Fruit fly (Drosophila melanogaster): ENCODE measurements around the gene Edc3.

The Edc3 gene

dm6 chr3L:17557215-17557904 lies 27.7 kb upstream of the Edc3 start, which contains the start of gene CycT (continued):
- TF ChIP-seq CG15479 (GFP tag; optimal IDR thresholded peaks at IDR 0.05) = peak; percentile 60
- peak; percentile 85 for TF ChIP-seq CG8478 (optimal IDR thresholded peaks at IDR 0.05)
- TF ChIP-seq Awh (GFP tag; IDR thresholded peaks at IDR 0.05) = no peak
- peak; percentile 86 for TF ChIP-seq CG2116 (GFP tag; optimal IDR thresholded peaks at IDR 0.05)
- TF ChIP-seq CG11696 (GFP tag; IDR thresholded peaks at IDR 0.05) = no peak
- no peak for TF ChIP-seq lmd (GFP tag; IDR thresholded peaks at IDR 0.05)
- TF ChIP-seq Bdp1 (GFP tag; optimal IDR thresholded peaks at IDR 0.05) = no peak
- no peak for TF ChIP-seq eve (GFP tag; optimal IDR thresholded peaks at IDR 0.05)
- peak; percentile 25 for TF ChIP-seq CG12155 (GFP tag; optimal IDR thresholded peaks at IDR 0.05)
- TF ChIP-seq Fer3 (tag; optimal IDR thresholded peaks at IDR 0.05) = peak; percentile 45
- peak; percentile 82 for TF ChIP-seq sna (GFP tag; IDR thresholded peaks at IDR 0.05; ENCODE audit: partially characterized antibody)
- TF ChIP-seq nau (GFP tag; optimal IDR thresholded peaks at IDR 0.05) = no peak
- peak; percentile 70; the same call in 1 of the 4 replicates for TF ChIP-seq chinmo (GFP tag; IDR thresholded peaks at IDR 0.05; ENCODE audit: partially characterized antibody)
- TF ChIP-seq Med (GFP tag) = peak; percentile 87
- TF ChIP-seq Sry-δ (GFP tag; optimal IDR thresholded peaks at IDR 0.05) = peak; percentile 76
- TF ChIP-seq CG6854 (GFP tag; optimal IDR thresholded peaks at IDR 0.05) = peak; percentile 73
- TF ChIP-seq CG31441 (GFP tag; IDR thresholded peaks at IDR 0.05) = no peak; the same call in none of the 2 replicates
- no peak for TF ChIP-seq Atf-2 (GFP tag; optimal IDR thresholded peaks at IDR 0.05)
- peak; percentile 79 for TF ChIP-seq mirr (GFP tag; optimal IDR thresholded peaks at IDR 0.05)
- TF ChIP-seq CG17361 (GFP tag; IDR thresholded peaks at IDR 0.05) = peak; percentile 58; the same call in 2 of the 3 replicates
- TF ChIP-seq H2.0 (GFP tag; IDR thresholded peaks at IDR 0.05) = no peak
- TF ChIP-seq CG4617 (GFP tag; optimal IDR thresholded peaks at IDR 0.05; ENCODE audit: borderline replicate concordance) = peak; percentile 75
- peak; percentile 63; the same call in 2 of the 3 replicates for TF ChIP-seq ci (GFP tag; IDR thresholded peaks at IDR 0.05)
- peak; percentile 97 for TF ChIP-seq cg (GFP tag; optimal IDR thresholded peaks at IDR 0.05)
- TF ChIP-seq hbn (GFP tag; IDR thresholded peaks at IDR 0.05; ENCODE audit: partially characterized antibody) = peak; percentile 86
- peak; percentile 47 for TF ChIP-seq nmo (GFP tag; optimal IDR thresholded peaks at IDR 0.05)
- peak; percentile 88 for TF ChIP-seq CG7963 (GFP tag; IDR thresholded peaks at IDR 0.05; ENCODE audit: partially characterized antibody)
- TF ChIP-seq zen2 (GFP tag; IDR thresholded peaks at IDR 0.05; ENCODE audit: partially characterized antibody) = peak; percentile 83
- TF ChIP-seq CG11398 (GFP tag; optimal IDR thresholded peaks at IDR 0.05) = peak; percentile 22
- peak; percentile 76 for TF ChIP-seq hb (GFP tag; IDR thresholded peaks at IDR 0.05; ENCODE audit: partially characterized antibody)
- TF ChIP-seq ssp (GFP tag; IDR thresholded peaks at IDR 0.05) = no peak
- no peak for TF ChIP-seq Elba2 (GFP tag; optimal IDR thresholded peaks at IDR 0.05)
- TF ChIP-seq Hsf (GFP tag; optimal IDR thresholded peaks at IDR 0.05) = peak; percentile 27
- peak; percentile 23 for TF ChIP-seq CG18262 (tag; optimal IDR thresholded peaks at IDR 0.05)
- peak; percentile 78 for TF ChIP-seq CG1603 (tag; optimal IDR thresholded peaks at IDR 0.05)
- TF ChIP-seq ham (GFP tag; IDR thresholded peaks at IDR 0.05) = no peak
- no peak for TF ChIP-seq pan (optimal IDR thresholded peaks at IDR 0.05)
- TF ChIP-seq pan (GFP tag; optimal IDR thresholded peaks at IDR 0.05 in 1 of 2, IDR thresholded peaks at IDR 0.05 in 1 of 2) = peak in 1 of 2 experiments; percentile 18
- no peak for TF ChIP-seq cad (GFP tag; optimal IDR thresholded peaks at IDR 0.05)
- peak; percentile 41 for TF ChIP-seq PHDP (tag; optimal IDR thresholded peaks at IDR 0.05)
- no peak for TF ChIP-seq D (optimal IDR thresholded peaks at IDR 0.05)
- TF ChIP-seq D (GFP tag; optimal IDR thresholded peaks at IDR 0.05) = peak; percentile 5
- peak; percentile 62 for TF ChIP-seq CG7987 (GFP tag; optimal IDR thresholded peaks at IDR 0.05)
- TF ChIP-seq Vsx1 (GFP tag; optimal IDR thresholded peaks at IDR 0.05) = peak; percentile 23
- peak; percentile 41 for TF ChIP-seq grau (tag; optimal IDR thresholded peaks at IDR 0.05)
- TF ChIP-seq odd (GFP tag; optimal IDR thresholded peaks at IDR 0.05) = peak; percentile 62
- TF ChIP-seq luna (GFP tag; optimal IDR thresholded peaks at IDR 0.05) = no peak
- TF ChIP-seq Ets97D (GFP tag; optimal IDR thresholded peaks at IDR 0.05) = peak; percentile 97
- peak; percentile 42 for TF ChIP-seq CG2712 (tag; optimal IDR thresholded peaks at IDR 0.05)
- peak; percentile 92 for TF ChIP-seq CG16813 (GFP tag; IDR thresholded peaks at IDR 0.05; ENCODE audit: partially characterized antibody)
